Fruit fly (Drosophila melanogaster) whole organism, embryonic: ENCODE measurements around the gene FipoQ.

ENCODE experiments used
- Asciz ChIP-seq: fragments of 200-800 bp; sonication (Bioruptor generic); optimal IDR thresholded peaks from 2 replicates; lab custom pipeline; 2017; ENCODE audit warnings: missing biosample characterization, mild to moderate bottlenecking, missing genetic modification characterization, missing genetic modification reagents
- Blimp-1 ChIP-seq: fragments of 200-800 bp; sonication (Bioruptor generic); optimal IDR thresholded peaks from 3 replicates; lab custom pipeline; 2018; ENCODE audit warnings: missing biosample characterization, missing genetic modification characterization, mild to moderate bottlenecking, moderate library complexity, missing genetic modification reagents
- Bteb2 ChIP-seq: fragments of 200-800 bp; sonication (Bioruptor generic); optimal IDR thresholded peaks from 2 replicates; lab custom pipeline; 2016; ENCODE audit warnings: missing biosample characterization, missing genetic modification characterization
- CG10654 ChIP-seq: fragments of 200-800 bp; sonication (Bioruptor generic); optimal IDR thresholded peaks from 2 replicates; lab custom pipeline; 2016; ENCODE audit warnings: missing biosample characterization, missing genetic modification characterization
- CG11456 ChIP-seq: fragments of 200-800 bp; sonication (Bioruptor generic); IDR thresholded peaks from 3 replicates; pipeline ENCODE4 v1.3.6; 2022; ENCODE audit warnings: missing biosample characterization, missing genetic modification characterization
- CG12219 ChIP-seq: fragments of 200-800 bp; sonication (Bioruptor generic); optimal IDR thresholded peaks from 3 replicates; lab custom pipeline; 2018; ENCODE audit warnings: missing biosample characterization, mild to moderate bottlenecking, missing genetic modification characterization
- CG12769 ChIP-seq: fragments of 200-800 bp; sonication (Bioruptor generic); optimal IDR thresholded peaks from 2 replicates; lab custom pipeline; 2019; ENCODE audit warnings: missing biosample characterization, mild to moderate bottlenecking, missing genetic modification characterization, moderate library complexity
- CG13287 ChIP-seq: fragments of 200-800 bp; sonication (Bioruptor generic); IDR thresholded peaks from 2 replicates; pipeline ENCODE4 v1.3.6; 2022; ENCODE audit warnings: missing biosample characterization, missing genetic modification characterization; ENCODE audit not compliant: partially characterized antibody
- CG15696 ChIP-seq: fragments of 200-800 bp; sonication (Bioruptor generic); optimal IDR thresholded peaks from 2 replicates; lab custom pipeline; 2019; ENCODE audit warnings: missing biosample characterization, mild to moderate bottlenecking, missing genetic modification characterization, moderate library complexity
- CG1832 ChIP-seq: fragments of 200-800 bp; sonication (Bioruptor generic); optimal IDR thresholded peaks from 2 replicates; lab custom pipeline; 2017; ENCODE audit warnings: missing biosample characterization, mild to moderate bottlenecking, missing genetic modification characterization, inconsistent platforms
- CG2712 ChIP-seq: fragments of 200-800 bp; optimal IDR thresholded peaks from 3 replicates; lab custom pipeline; 2019; ENCODE audit warnings: missing biosample characterization, mild to moderate bottlenecking, missing genetic modification characterization, moderate library complexity
- CG3281 ChIP-seq: fragments of 200-800 bp; sonication (Bioruptor generic); optimal IDR thresholded peaks from 3 replicates; lab custom pipeline; 2017; ENCODE audit warnings: missing biosample characterization, mild to moderate bottlenecking, missing genetic modification characterization
- CG3407 ChIP-seq: fragments of 200-800 bp; sonication (Bioruptor generic); optimal IDR thresholded peaks from 2 replicates; lab custom pipeline; 2018; ENCODE audit warnings: missing biosample characterization, mild to moderate bottlenecking, missing genetic modification characterization
- CG34376 ChIP-seq: fragments of 200-800 bp; sonication (Bioruptor generic); optimal IDR thresholded peaks from 2 replicates; lab custom pipeline; 2018; ENCODE audit warnings: missing biosample characterization, mild to moderate bottlenecking, missing genetic modification characterization
- CG42726 ChIP-seq: fragments of 200-800 bp; sonication (Bioruptor generic); IDR thresholded peaks from 2 replicates; pipeline ENCODE4 v1.3.6; 2022; ENCODE audit warnings: missing biosample characterization, missing genetic modification characterization; ENCODE audit not compliant: partially characterized antibody
- CG4424 ChIP-seq: fragments of 200-800 bp; sonication (Bioruptor generic); optimal IDR thresholded peaks from 3 replicates; lab custom pipeline; 2016; ENCODE audit warnings: missing biosample characterization, missing genetic modification characterization
- CG8290 ChIP-seq, 3 experiments: fragments of 200-800 bp; sonication (Bioruptor generic); optimal IDR thresholded peaks; 2 replicates each; lab custom pipeline; 2016 to 2019; ENCODE audit warnings: missing biosample characterization in 3 of 3, missing genetic modification characterization in 3 of 3, mild to moderate bottlenecking in 2 of 3, moderate library complexity in 1 of 3
- CG8359 ChIP-seq: fragments of 200-800 bp; sonication (Bioruptor generic); optimal IDR thresholded peaks from 2 replicates; lab custom pipeline; 2017; ENCODE audit warnings: missing biosample characterization, mild to moderate bottlenecking, missing genetic modification characterization, borderline replicate concordance
- CG8478 ChIP-seq: fragments of >200 bp; optimal IDR thresholded peaks from 2 replicates; lab custom pipeline; 2018
- CTCF ChIP-seq: fragments of 200-800 bp; sonication (Bioruptor generic); optimal IDR thresholded peaks from 2 replicates; lab custom pipeline; 2017; ENCODE audit warnings: missing biosample characterization, mild to moderate bottlenecking, missing genetic modification characterization, moderate library complexity
- CkIIα-i1 ChIP-seq: fragments of 200-800 bp; sonication (Bioruptor generic); IDR thresholded peaks from 2 replicates; pipeline ENCODE4 v1.3.6; 2022; ENCODE audit warnings: missing biosample characterization, missing genetic modification characterization
- Dip2 ChIP-seq: fragments of 200-800 bp; sonication (Bioruptor generic); IDR thresholded peaks from 2 replicates; pipeline ENCODE4 v1.3.6; 2022; ENCODE audit warnings: missing biosample characterization, missing genetic modification characterization
- H15 ChIP-seq: fragments of 200-800 bp; sonication (Bioruptor generic); IDR thresholded peaks from 3 replicates; pipeline ENCODE4 v1.3.6; 2022; ENCODE audit warnings: missing biosample characterization, missing genetic modification characterization
- HmgD ChIP-seq: fragments of 200-800 bp; sonication (Bioruptor generic); optimal IDR thresholded peaks from 3 replicates; lab custom pipeline; 2016; ENCODE audit warnings: missing biosample characterization, missing genetic modification characterization
- Hr3 ChIP-seq: fragments of 200-800 bp; sonication (Bioruptor generic); optimal IDR thresholded peaks from 3 replicates; lab custom pipeline; 2016; ENCODE audit warnings: missing biosample characterization, missing genetic modification characterization
- Jarid2 ChIP-seq: fragments of 200-800 bp; sonication (Bioruptor generic); optimal IDR thresholded peaks from 3 replicates; lab custom pipeline; 2017; ENCODE audit warnings: mild to moderate bottlenecking, missing biosample characterization, missing genetic modification reagents, missing genetic modification characterization
- MBD-R2 ChIP-seq: fragments of 200-800 bp; sonication (Bioruptor generic); IDR thresholded peaks from 2 replicates; pipeline ENCODE4 v1.3.6; 2022; ENCODE audit warnings: missing biosample characterization, missing genetic modification characterization
- Mes4 ChIP-seq: fragments of 200-800 bp; sonication (Bioruptor generic); optimal IDR thresholded peaks from 2 replicates; lab custom pipeline; 2016; ENCODE audit warnings: missing biosample characterization, missing genetic modification characterization
- Nf-YC ChIP-seq: fragments of 200-800 bp; optimal IDR thresholded peaks from 3 replicates; lab custom pipeline; 2019; ENCODE audit warnings: missing biosample characterization, mild to moderate bottlenecking, missing genetic modification characterization, moderate library complexity
- PHDP ChIP-seq: fragments of 200-800 bp; sonication (Bioruptor generic); optimal IDR thresholded peaks from 3 replicates; lab custom pipeline; 2018; ENCODE audit warnings: missing biosample characterization, mild to moderate bottlenecking, missing genetic modification characterization, moderate library complexity
- ato ChIP-seq: fragments of 200-800 bp; sonication (Bioruptor generic); IDR thresholded peaks from 2 replicates; pipeline ENCODE4 v1.3.6; 2022; ENCODE audit warnings: missing biosample characterization, missing genetic modification characterization; ENCODE audit not compliant: partially characterized antibody
- cg ChIP-seq: fragments of 200-800 bp; sonication (Bioruptor generic); optimal IDR thresholded peaks from 3 replicates; lab custom pipeline; 2019; ENCODE audit warnings: missing biosample characterization, mild to moderate bottlenecking, missing genetic modification characterization, moderate library complexity
- chinmo ChIP-seq: fragments of 200-800 bp; sonication (Bioruptor generic); IDR thresholded peaks from 4 replicates; pipeline ENCODE4 v1.3.6; 2022; ENCODE audit warnings: missing biosample characterization, missing genetic modification characterization; ENCODE audit not compliant: partially characterized antibody
- crol ChIP-seq: fragments of 200-800 bp; sonication (Bioruptor generic); IDR thresholded peaks from 2 replicates; pipeline ENCODE4 v1.3.6; 2022; ENCODE audit warnings: missing biosample characterization, missing genetic modification characterization
- dan ChIP-seq: fragments of 200-800 bp; sonication (Bioruptor generic); IDR thresholded peaks from 2 replicates; pipeline ENCODE4 v1.3.6; 2022; ENCODE audit warnings: missing biosample characterization, missing genetic modification characterization
- dmrt99B ChIP-seq: fragments of 200-800 bp; sonication (Bioruptor generic); optimal IDR thresholded peaks from 2 replicates; lab custom pipeline; 2018; ENCODE audit warnings: missing biosample characterization, mild to moderate bottlenecking, missing genetic modification characterization, moderate library complexity
- en ChIP-seq: fragments of 200-800 bp; sonication (Bioruptor generic); optimal IDR thresholded peaks from 2 replicates; lab custom pipeline; 2016; ENCODE audit warnings: missing biosample characterization, missing genetic modification characterization
- fd96Cb ChIP-seq: fragments of 200-800 bp; sonication (Bioruptor generic); optimal IDR thresholded peaks from 2 replicates; lab custom pipeline; 2018; ENCODE audit warnings: missing biosample characterization, mild to moderate bottlenecking, missing genetic modification characterization, moderate library complexity
- gce ChIP-seq: fragments of 200-800 bp; sonication (Bioruptor generic); IDR thresholded peaks from 3 replicates; pipeline ENCODE4 v1.3.6; 2022; ENCODE audit warnings: missing biosample characterization, missing genetic modification characterization
- her ChIP-seq: fragments of 200-800 bp; sonication (Bioruptor generic); optimal IDR thresholded peaks from 2 replicates; lab custom pipeline; 2016; ENCODE audit warnings: missing biosample characterization, missing genetic modification characterization
- hkb ChIP-seq, 2 experiments: fragments of 200-800 bp in 1 of 2; fragments of >200 bp in 1 of 2; sonication (Bioruptor generic) in 1 of 2; IDR thresholded peaks in 1 of 2; optimal IDR thresholded peaks in 1 of 2; 2 replicates each; pipeline versions ENCODE4 v1.3.6 to Lab custom; 2017 to 2022; ENCODE audit warnings: missing biosample characterization in 1 of 2, missing genetic modification characterization in 1 of 2
- insv ChIP-seq, 2 experiments: fragments of 200-800 bp; sonication (Bioruptor generic); optimal IDR thresholded peaks; 3 replicates each; lab custom pipeline; 2016 to 2018; ENCODE audit warnings: missing biosample characterization in 2 of 2, missing genetic modification characterization in 2 of 2
- jing ChIP-seq: fragments of 200-800 bp; sonication (Bioruptor generic); optimal IDR thresholded peaks from 2 replicates; lab custom pipeline; 2018; ENCODE audit warnings: missing biosample characterization, mild to moderate bottlenecking, missing genetic modification characterization
- kay ChIP-seq: fragments of 200-800 bp; sonication (Bioruptor generic); optimal IDR thresholded peaks from 2 replicates; lab custom pipeline; 2016; ENCODE audit warnings: missing biosample characterization, missing genetic modification characterization
- mirr ChIP-seq: fragments of 200-800 bp; sonication (Bioruptor generic); optimal IDR thresholded peaks from 3 replicates; lab custom pipeline; 2018; ENCODE audit warnings: missing biosample characterization, mild to moderate bottlenecking, missing genetic modification characterization
- phol ChIP-seq: fragments of 200-800 bp; sonication (Bioruptor generic); optimal IDR thresholded peaks from 3 replicates; lab custom pipeline; 2018; ENCODE audit warnings: missing biosample characterization, mild to moderate bottlenecking, missing genetic modification characterization, moderate library complexity
- slbo ChIP-seq: fragments of 200-800 bp; sonication (Bioruptor generic); IDR thresholded peaks from 2 replicates; pipeline ENCODE4 v1.3.6; 2022; ENCODE audit warnings: missing biosample characterization, missing genetic modification characterization
- sr ChIP-seq: fragments of 200-800 bp; sonication (Bioruptor generic); IDR thresholded peaks from 3 replicates; pipeline ENCODE4 v1.3.6; 2022; ENCODE audit warnings: missing biosample characterization, missing genetic modification characterization
- toy ChIP-seq: fragments of 200-800 bp; sonication (Bioruptor generic); IDR thresholded peaks from 2 replicates; pipeline ENCODE4 v1.3.6; 2022; ENCODE audit warnings: missing biosample characterization, missing genetic modification characterization

The FipoQ gene

dm6 chr3R:29478952-29479538 is 15.5 kb upstream of the FipoQ start (continued):
- TF ChIP-seq CkIIα-i1 (GFP tag; lab: Robert Waterston, UW), result no peak
- TF ChIP-seq CG12219, result peak; percentile 55
- TF ChIP-seq Bteb2, result peak; percentile 36
- TF ChIP-seq CTCF (GFP tag; lab: Kevin White, UChicago), result peak; percentile 32
- peak; percentile 73 for TF ChIP-seq CG3281 (GFP tag; lab: Kevin White, UChicago)
- peak; percentile 17 for TF ChIP-seq Hr3 (GFP tag; lab: Kevin White, UChicago)
- peak; percentile 34; the same call in 1 of the 2 replicates for TF ChIP-seq CG13287 (GFP tag; lab: Robert Waterston, UW)
- peak; percentile 81; the same call in 3 of the 4 replicates for TF ChIP-seq chinmo (GFP tag; lab: Robert Waterston, UW)
- no peak for TF ChIP-seq Dip2
- TF ChIP-seq cg (GFP tag; lab: Kevin White, UChicago), result no peak
- peak; percentile 81 for TF ChIP-seq dmrt99B (tag; lab: Kevin White, UChicago)
- TF ChIP-seq en (GFP tag; lab: Kevin White, UChicago), result no peak
- no peak for TF ChIP-seq CG12769 (tag; lab: Kevin White, UChicago)
- peak; percentile 58 for TF ChIP-seq CG2712 (tag; lab: Kevin White, UChicago)
- TF ChIP-seq crol (GFP tag; lab: Robert Waterston, UW), result no peak
- peak; percentile 19 for TF ChIP-seq mirr (GFP tag; lab: Kevin White, UChicago)
- peak; percentile 76 for TF ChIP-seq Jarid2 (GFP tag; lab: Kevin White, UChicago)
- no peak for TF ChIP-seq CG1832 (GFP tag; lab: Kevin White, UChicago)
- peak; percentile 61 for TF ChIP-seq phol (tag; lab: Kevin White, UChicago)
- TF ChIP-seq Blimp-1 (GFP tag; lab: Kevin White, UChicago), result peak; percentile 51
- TF ChIP-seq HmgD (GFP tag; lab: Kevin White, UChicago), result no peak
- no peak for TF ChIP-seq CG3407 (GFP tag; lab: Kevin White, UChicago)
- TF ChIP-seq Nf-YC (tag; lab: Kevin White, UChicago), result peak; percentile 54
- peak; percentile 9 for TF ChIP-seq kay (GFP tag; lab: Kevin White, UChicago)
- no peak for TF ChIP-seq CG10654 (GFP tag; lab: Kevin White, UChicago)
- no peak for TF ChIP-seq her (GFP tag; lab: Kevin White, UChicago)
- peak; percentile 63; the same call in 1 of the 2 replicates for TF ChIP-seq toy
- TF ChIP-seq hkb (optimal IDR thresholded peaks at IDR 0.05; lab: Kevin White, UChicago), result no peak
- TF ChIP-seq hkb (GFP tag; IDR thresholded peaks at IDR 0.05; lab: Robert Waterston, UW), result peak; percentile 76
- TF ChIP-seq CG8478, result no peak
- TF ChIP-seq MBD-R2 (GFP tag; lab: Robert Waterston, UW), result peak; percentile 32; the same call in 1 of the 2 replicates
- TF ChIP-seq CG15696 (tag; lab: Kevin White, UChicago), result no peak
- peak; percentile 88 for TF ChIP-seq CG34376
- TF ChIP-seq H15 (GFP tag; lab: Robert Waterston, UW), result peak; percentile 71
- TF ChIP-seq insv (GFP tag; optimal IDR thresholded peaks at IDR 0.05; lab: Kevin White, UChicago), result no peak
- TF ChIP-seq Asciz, result peak; percentile 69
- TF ChIP-seq gce (GFP tag; lab: Robert Waterston, UW), result peak; percentile 51; the same call in 1 of the 3 replicates
- TF ChIP-seq fd96Cb (tag; lab: Kevin White, UChicago), result peak; percentile 60
- peak; percentile 28 for TF ChIP-seq CG8359 (GFP tag; lab: Kevin White, UChicago)
- TF ChIP-seq CG11456, result peak; percentile 55; the same call in 2 of the 3 replicates
- TF ChIP-seq Mes4 (GFP tag; lab: Kevin White, UChicago), result peak; percentile 1
- no peak for TF ChIP-seq ato (GFP tag; lab: Robert Waterston, UW)
- TF ChIP-seq CG4424 (GFP tag; lab: Kevin White, UChicago), result peak; percentile 47
- 0 out of 3 replicates have a peak, but pooled peaks have one; percentile 26 for TF ChIP-seq sr (GFP tag; lab: Robert Waterston, UW)
- TF ChIP-seq CG8290 (GFP tag; optimal IDR thresholded peaks at IDR 0.05; lab: Kevin White, UChicago), result no peak
- peak in 1 of 2 experiments; percentile 50 for TF ChIP-seq CG8290 (tag; optimal IDR thresholded peaks at IDR 0.05; lab: Kevin White, UChicago)
- TF ChIP-seq dan, result no peak
- peak; percentile 78 for TF ChIP-seq PHDP (tag; lab: Kevin White, UChicago)
- TF ChIP-seq slbo (GFP tag; lab: Robert Waterston, UW), result peak; percentile 70
- TF ChIP-seq jing (GFP tag; lab: Kevin White, UChicago), result no peak
- TF ChIP-seq CG42726 (GFP tag; lab: Robert Waterston, UW), result no peak
